Worm (Caenorhabditis elegans): ENCODE measurements around the gene nhr-213.
"Not testable (repeated sequence)": the region's sequence is repeated elsewhere in the genome, so short reads cannot be mapped to it uniquely, and the experiment has no call there.

Gene nhr-213

DNA sequence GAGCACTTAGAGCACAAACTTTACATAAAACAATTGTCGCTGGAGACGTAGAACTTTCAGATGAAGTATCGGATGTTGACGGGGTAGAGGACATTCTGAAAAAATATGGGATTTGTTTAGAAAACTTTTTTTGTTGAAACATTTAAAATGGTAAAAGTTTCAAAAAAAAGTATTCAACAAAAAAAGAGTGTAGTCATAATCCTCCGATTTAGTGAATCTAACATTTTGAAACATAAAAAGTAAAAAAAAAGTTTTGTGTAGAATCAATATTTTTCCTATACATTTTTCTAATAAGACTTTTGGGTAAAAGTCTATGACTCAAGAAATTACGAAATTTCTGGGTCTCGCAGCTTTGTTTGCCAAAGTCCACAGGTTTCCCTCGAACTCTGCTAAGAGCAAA lies at the start of gene nhr-213:
Gene nhr-213 (minus strand): TSS at position 101 of the 400 bp plus-strand sequence.
- TF ChIP-seq tbx-11 (GFP tag; IDR thresholded peaks at IDR 0.05) = no peak
- TF ChIP-seq hmbx-1 (tag; optimal IDR thresholded peaks at IDR 0.05) = no peak
- no peak for TF ChIP-seq hmg-4 (GFP tag; optimal IDR thresholded peaks at IDR 0.05)
- no peak for TF ChIP-seq ama-1 (optimal IDR thresholded peaks at IDR 0.05)
- TF ChIP-seq tbx-37 (GFP tag; conservative IDR thresholded peaks at IDR 0.05) = no peak
- TF ChIP-seq aly-1 (tag; optimal IDR thresholded peaks at IDR 0.05) = no peak
- TF ChIP-seq hnd-1 (tag; optimal IDR thresholded peaks at IDR 0.05) = no peak
- TF ChIP-seq flt-1 (GFP tag; IDR thresholded peaks at IDR 0.05) = no peak
- no peak for TF ChIP-seq tra-4 (tag; optimal IDR thresholded peaks at IDR 0.05)
- no peak for TF ChIP-seq F13C5.2 (tag; optimal IDR thresholded peaks at IDR 0.05)
- no peak for TF ChIP-seq sea-1 (GFP tag; conservative IDR thresholded peaks at IDR 0.05)
- no peak for TF ChIP-seq B0310.2 (tag; optimal IDR thresholded peaks at IDR 0.05)
- TF ChIP-seq ceh-36 (tag; optimal IDR thresholded peaks at IDR 0.05) = no peak
- no peak for TF ChIP-seq ceh-13 (GFP tag; optimal IDR thresholded peaks at IDR 0.05)
- TF ChIP-seq ets-7 (tag; optimal IDR thresholded peaks at IDR 0.05) = no peak
- TF ChIP-seq scrt-1 (GFP tag; IDR thresholded peaks at IDR 0.05) = no peak

ce11 chrV:15943125-15943524 lies 46.6 kb upstream of the nhr-213 start, which contains the start of gene srw-53:
srw-53 (plus strand) TSS chrV:15943425.
- no peak for TF ChIP-seq aly-1 (tag; optimal IDR thresholded peaks at IDR 0.05)
- TF ChIP-seq flt-1 (GFP tag; IDR thresholded peaks at IDR 0.05) = no peak
- no peak for TF ChIP-seq hnd-1 (tag; optimal IDR thresholded peaks at IDR 0.05)
- TF ChIP-seq hmg-4 (GFP tag; optimal IDR thresholded peaks at IDR 0.05) = no peak
- no peak for TF ChIP-seq B0310.2 (tag; optimal IDR thresholded peaks at IDR 0.05)
- TF ChIP-seq tra-4 (tag; optimal IDR thresholded peaks at IDR 0.05) = no peak
- no peak for TF ChIP-seq scrt-1 (GFP tag; IDR thresholded peaks at IDR 0.05)
- TF ChIP-seq hmbx-1 (tag; optimal IDR thresholded peaks at IDR 0.05) = no peak
- no peak for TF ChIP-seq ets-7 (tag; optimal IDR thresholded peaks at IDR 0.05)
- no peak for TF ChIP-seq tbx-37 (GFP tag; conservative IDR thresholded peaks at IDR 0.05)
- TF ChIP-seq F13C5.2 (tag; optimal IDR thresholded peaks at IDR 0.05) = no peak
- TF ChIP-seq ceh-36 (tag; optimal IDR thresholded peaks at IDR 0.05) = no peak
- no peak for TF ChIP-seq ama-1 (optimal IDR thresholded peaks at IDR 0.05)
- TF ChIP-seq tbx-11 (GFP tag; IDR thresholded peaks at IDR 0.05) = no peak
- no peak for TF ChIP-seq sea-1 (GFP tag; conservative IDR thresholded peaks at IDR 0.05)

ce11 chrV:15940254-15940653 lies 43.7 kb upstream of the nhr-213 start, which contains the start of gene srw-55:
srw-55 (minus strand) TSS chrV:15940354.
- TF ChIP-seq hnd-1 (tag; optimal IDR thresholded peaks at IDR 0.05) (no peak), sea-1 (GFP tag; conservative IDR thresholded peaks at IDR 0.05) (no peak), scrt-1 (GFP tag; IDR thresholded peaks at IDR 0.05) (no peak), aly-1 (tag; optimal IDR thresholded peaks at IDR 0.05) (no peak), F13C5.2 (tag; optimal IDR thresholded peaks at IDR 0.05) (no peak), flt-1 (GFP tag; IDR thresholded peaks at IDR 0.05) (no peak), ama-1 (optimal IDR thresholded peaks at IDR 0.05) (no peak), tbx-37 (GFP tag; conservative IDR thresholded peaks at IDR 0.05) (no peak), ceh-36 (tag; optimal IDR thresholded peaks at IDR 0.05) (no peak), ceh-13 (GFP tag; optimal IDR thresholded peaks at IDR 0.05) (no peak), hmg-4 (GFP tag; optimal IDR thresholded peaks at IDR 0.05) (no peak), ets-7 (tag; optimal IDR thresholded peaks at IDR 0.05) (no peak), pes-1 (GFP tag; IDR thresholded peaks at IDR 0.05) (no peak), hmbx-1 (tag; optimal IDR thresholded peaks at IDR 0.05) (no peak), B0310.2 (tag; optimal IDR thresholded peaks at IDR 0.05) (no peak), tra-4 (tag; optimal IDR thresholded peaks at IDR 0.05) (no peak), tbx-11 (GFP tag; IDR thresholded peaks at IDR 0.05) (no peak)

- TF ChIP-seq flt-1 (GFP tag; IDR thresholded peaks at IDR 0.05) = no peak
- TF ChIP-seq hmbx-1 (tag; optimal IDR thresholded peaks at IDR 0.05) = no peak
- no peak for TF ChIP-seq ets-7 (tag; optimal IDR thresholded peaks at IDR 0.05)
- no peak for TF ChIP-seq tbx-11 (GFP tag; IDR thresholded peaks at IDR 0.05)
- no peak for TF ChIP-seq ceh-36 (tag; optimal IDR thresholded peaks at IDR 0.05)
- no peak for TF ChIP-seq hmg-4 (GFP tag; optimal IDR thresholded peaks at IDR 0.05)
- TF ChIP-seq hnd-1 (tag; optimal IDR thresholded peaks at IDR 0.05) = no peak
- no peak for TF ChIP-seq ceh-13 (GFP tag; optimal IDR thresholded peaks at IDR 0.05)
- no peak for TF ChIP-seq B0310.2 (tag; optimal IDR thresholded peaks at IDR 0.05)
- TF ChIP-seq pes-1 (GFP tag; IDR thresholded peaks at IDR 0.05) = no peak
- no peak for TF ChIP-seq ama-1 (optimal IDR thresholded peaks at IDR 0.05)
- no peak for TF ChIP-seq tra-4 (tag; optimal IDR thresholded peaks at IDR 0.05)
- TF ChIP-seq F13C5.2 (tag; optimal IDR thresholded peaks at IDR 0.05) = no peak
- no peak for TF ChIP-seq tbx-37 (GFP tag; conservative IDR thresholded peaks at IDR 0.05)
- TF ChIP-seq aly-1 (tag; optimal IDR thresholded peaks at IDR 0.05) = no peak
- TF ChIP-seq scrt-1 (GFP tag; IDR thresholded peaks at IDR 0.05) = no peak
- no peak for TF ChIP-seq sea-1 (GFP tag; conservative IDR thresholded peaks at IDR 0.05)
Observed at ce11 chrV:15932390-15932789, 35.8 kb upstream of the nhr-213 start, which contains the start of gene srw-26. srw-26 (minus strand) TSS chrV:15932490.

DNA sequence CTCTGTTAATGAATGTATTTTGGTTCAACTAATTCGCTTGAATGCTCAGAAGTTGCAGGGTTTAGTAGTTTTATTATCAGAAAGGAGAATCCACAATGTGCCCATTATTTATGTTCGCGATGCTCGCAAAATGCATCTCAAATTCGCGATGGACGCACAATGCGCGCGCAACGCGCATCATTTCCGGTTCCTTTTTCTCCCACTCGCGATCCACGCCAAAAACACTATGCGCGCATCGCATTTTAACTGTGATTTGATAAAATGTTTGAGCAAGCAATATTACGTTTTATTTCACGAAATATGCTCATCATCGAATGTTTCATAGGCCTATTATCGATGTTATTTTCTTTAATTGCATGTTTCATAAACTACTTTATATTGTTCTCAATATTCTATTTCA lies 33.3 kb upstream of the nhr-213 start, which contains the start of gene srbc-77:
Gene srbc-77 (plus strand): TSS at position 301 of the 400 bp plus-strand sequence.
- not testable (repeated sequence) for TF ChIP-seq B0310.2 (tag; optimal IDR thresholded peaks at IDR 0.05); tbx-37 (GFP tag; conservative IDR thresholded peaks at IDR 0.05); pes-1 (GFP tag; IDR thresholded peaks at IDR 0.05)

- TF ChIP-seq scrt-1 (GFP tag; IDR thresholded peaks at IDR 0.05) = no peak
- no peak for TF ChIP-seq tbx-37 (GFP tag; conservative IDR thresholded peaks at IDR 0.05)
- no peak for TF ChIP-seq ets-7 (tag; optimal IDR thresholded peaks at IDR 0.05)
- TF ChIP-seq aly-1 (tag; optimal IDR thresholded peaks at IDR 0.05) = no peak
- TF ChIP-seq hmg-4 (GFP tag; optimal IDR thresholded peaks at IDR 0.05) = no peak
- TF ChIP-seq sea-1 (GFP tag; conservative IDR thresholded peaks at IDR 0.05) = no peak
- no peak for TF ChIP-seq F13C5.2 (tag; optimal IDR thresholded peaks at IDR 0.05)
- TF ChIP-seq tra-4 (tag; optimal IDR thresholded peaks at IDR 0.05) = no peak
- TF ChIP-seq ama-1 (optimal IDR thresholded peaks at IDR 0.05) = no peak
- TF ChIP-seq pes-1 (GFP tag; IDR thresholded peaks at IDR 0.05) = no peak
- no peak for TF ChIP-seq flt-1 (GFP tag; IDR thresholded peaks at IDR 0.05)
- TF ChIP-seq tbx-11 (GFP tag; IDR thresholded peaks at IDR 0.05) = no peak
- TF ChIP-seq ceh-36 (tag; optimal IDR thresholded peaks at IDR 0.05) = no peak
- no peak for TF ChIP-seq ceh-13 (GFP tag; optimal IDR thresholded peaks at IDR 0.05)
Observed at ce11 chrV:15928325-15928724, 31.8 kb upstream of the nhr-213 start, which contains the start of gene pzf-1. pzf-1 (minus strand) TSS chrV:15928425.

- TF ChIP-seq F13C5.2 (tag; optimal IDR thresholded peaks at IDR 0.05) = no peak
- TF ChIP-seq scrt-1 (GFP tag; IDR thresholded peaks at IDR 0.05) = no peak
- no peak for TF ChIP-seq hmg-4 (GFP tag; optimal IDR thresholded peaks at IDR 0.05)
- no peak for TF ChIP-seq ceh-13 (GFP tag; optimal IDR thresholded peaks at IDR 0.05)
- no peak for TF ChIP-seq sea-1 (GFP tag; conservative IDR thresholded peaks at IDR 0.05)
- no peak for TF ChIP-seq flt-1 (GFP tag; IDR thresholded peaks at IDR 0.05)
- no peak for TF ChIP-seq hmbx-1 (tag; optimal IDR thresholded peaks at IDR 0.05)
- TF ChIP-seq tbx-37 (GFP tag; conservative IDR thresholded peaks at IDR 0.05) = no peak
- TF ChIP-seq tra-4 (tag; optimal IDR thresholded peaks at IDR 0.05) = no peak
- TF ChIP-seq aly-1 (tag; optimal IDR thresholded peaks at IDR 0.05) = no peak
- TF ChIP-seq tbx-11 (GFP tag; IDR thresholded peaks at IDR 0.05) = no peak
- TF ChIP-seq B0310.2 (tag; optimal IDR thresholded peaks at IDR 0.05) = no peak
Observed at ce11 chrV:15924307-15924706, 27.7 kb upstream of the nhr-213 start, which contains the start of gene nhr-108. nhr-108 (minus strand) TSS chrV:15924472.
